Worm (Caenorhabditis elegans): ENCODE results near the gene mrpl-51.

The mrpl-51 gene

DNA sequence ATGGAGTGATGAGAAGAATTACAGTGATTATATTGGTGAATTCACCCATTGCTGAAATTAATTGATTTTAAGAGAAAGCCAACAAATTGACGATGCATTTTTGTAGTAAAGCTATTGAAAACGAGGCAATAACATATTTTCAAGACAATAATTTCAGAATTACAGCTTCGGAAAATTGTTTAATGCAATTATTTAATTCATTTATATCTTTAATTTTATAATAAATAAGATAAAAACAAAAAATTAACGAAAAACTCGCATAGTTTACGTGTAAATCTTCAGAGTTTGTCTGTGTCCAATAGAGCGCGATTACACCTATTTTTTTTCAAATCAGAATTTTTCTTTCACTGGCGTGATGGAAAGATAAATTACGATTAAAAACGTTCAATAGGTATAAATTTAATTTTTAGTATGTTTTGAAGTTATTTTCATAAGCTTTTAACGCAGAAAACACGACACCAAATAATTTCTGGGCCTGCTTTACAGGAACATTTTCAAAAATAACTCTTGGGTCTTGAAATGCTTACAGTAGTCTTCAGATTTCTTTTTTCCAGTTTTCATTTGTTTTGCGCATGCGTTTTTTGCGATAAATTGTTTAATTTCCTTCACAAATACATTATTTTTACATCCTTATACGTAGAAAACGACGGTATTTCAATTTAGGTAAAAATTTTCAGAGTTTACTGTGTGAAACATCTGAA, 47.1 kb downstream of the mrpl-51 start, which contains the start of gene tmed-1:
tmed-1 (minus strand) TSS at position 51 of the 701 bp plus-strand sequence.
- TF ChIP-seq F33H1.4 (GFP tag; IDR thresholded peaks at IDR 0.05) (peak; percentile 62), nfya-1 (tag; optimal IDR thresholded peaks at IDR 0.05; ENCODE audit: borderline replicate concordance, insufficient read depth) (no peak), nhr-80 (tag; optimal IDR thresholded peaks at IDR 0.05) (no peak), rcor-1 (GFP tag; IDR thresholded peaks at IDR 0.05) (no peak), madf-6 (GFP tag; IDR thresholded peaks at IDR 0.05) (peak; percentile 42; the same call in 1 of the 2 replicates), ceh-91 (GFP tag; IDR thresholded peaks at IDR 0.05) (0 out of 2 replicates have a peak, but pooled peaks have one; percentile 32), lsl-1 (GFP tag; optimal IDR thresholded peaks at IDR 0.05) (peak; percentile 66)

DNA sequence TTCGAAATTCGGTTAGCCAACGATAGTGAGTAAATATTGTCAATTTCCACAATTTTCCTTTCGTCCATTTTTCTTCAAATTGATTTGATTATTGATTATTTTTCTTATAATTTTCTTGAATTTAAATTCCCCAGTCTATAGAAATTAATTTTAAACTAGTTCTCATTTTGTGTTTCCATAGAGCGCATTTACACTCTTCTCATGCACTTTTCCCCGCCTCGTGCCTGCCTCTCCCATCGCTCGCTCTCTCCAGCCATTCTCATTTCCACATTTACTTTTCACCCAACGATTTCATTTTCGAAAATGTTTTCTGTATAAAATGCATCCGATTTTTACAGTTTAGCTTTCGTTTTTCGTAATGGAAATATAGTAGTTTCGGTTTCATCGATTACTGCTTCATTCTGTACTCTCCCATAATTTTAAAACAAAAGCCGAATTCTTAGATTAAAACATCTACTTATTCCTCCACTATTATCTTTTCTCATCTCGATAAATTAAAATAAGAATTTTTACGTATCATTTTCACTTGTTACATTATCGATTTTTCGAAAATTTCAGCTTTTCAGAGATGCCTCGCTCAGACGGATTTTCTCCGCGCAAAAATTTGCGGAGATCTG, 47.9 kb downstream of the mrpl-51 start, which contains the start of gene lex-1:
lex-1 (plus strand) TSS at position 567 of the 617 bp plus-strand sequence.
- TF ChIP-seq lin-54 (GFP tag; optimal IDR thresholded peaks at IDR 0.05) (peak; percentile 26), F33H1.4 (GFP tag; IDR thresholded peaks at IDR 0.05) (no peak), ekl-4 (GFP tag; IDR thresholded peaks at IDR 0.05) (no peak), snpc-3.4 (tag; optimal IDR thresholded peaks at IDR 0.05) (no peak), F39B2.1 (GFP tag; IDR thresholded peaks at IDR 0.05) (no peak), attf-5 (GFP tag; optimal IDR thresholded peaks at IDR 0.05) (peak; percentile 61), let-526 (GFP tag; IDR thresholded peaks at IDR 0.05) (no peak), K12H6.12 (tag; optimal IDR thresholded peaks at IDR 0.05) (no peak), die-1 (tag; optimal IDR thresholded peaks at IDR 0.05) (no peak), hrde-1 (tag; optimal IDR thresholded peaks at IDR 0.05; ENCODE audit: borderline replicate concordance) (no peak), rpc-1 (optimal IDR thresholded peaks at IDR 0.05) (no peak), rpc-1 (tag; optimal IDR thresholded peaks at IDR 0.05) (no peak), lin-35 (GFP tag; optimal IDR thresholded peaks at IDR 0.05) (peak in 1 of 3 experiments; percentile 21), mcd-1 (GFP tag; IDR thresholded peaks at IDR 0.05) (peak; percentile 71), mel-28 (tag; optimal IDR thresholded peaks at IDR 0.05; ENCODE audit: borderline replicate concordance) (no peak), D2030.7 (GFP tag; IDR thresholded peaks at IDR 0.05) (no peak), lin-26 (GFP tag; IDR thresholded peaks at IDR 0.05) (no peak)

DNA sequence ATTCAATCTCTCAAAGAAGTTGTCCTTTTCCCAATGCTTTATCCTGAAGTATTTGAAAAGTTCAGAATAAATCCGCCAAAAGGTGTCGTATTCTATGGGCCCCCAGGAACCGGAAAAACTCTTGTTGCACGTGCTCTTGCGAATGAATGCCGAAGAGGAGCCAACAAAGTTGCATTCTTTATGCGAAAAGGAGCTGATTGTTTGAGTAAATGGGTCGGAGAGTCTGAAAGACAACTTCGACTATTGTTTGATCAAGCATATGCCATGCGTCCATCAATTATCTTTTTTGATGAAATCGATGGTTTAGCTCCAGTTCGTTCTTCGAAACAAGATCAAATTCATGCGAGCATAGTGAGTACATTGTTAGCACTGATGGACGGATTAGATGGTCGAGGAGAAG, 49.7 kb downstream of the mrpl-51 start:
- TF ChIP-seq repo-1 (tag; optimal IDR thresholded peaks at IDR 0.05) (no peak), tbx-9 (tag; optimal IDR thresholded peaks at IDR 0.05; ENCODE audit: borderline replicate concordance) (no peak), F33H1.4 (GFP tag; IDR thresholded peaks at IDR 0.05) (no peak), atf-7 (tag; optimal IDR thresholded peaks at IDR 0.05) (no peak), let-607 (tag; optimal IDR thresholded peaks at IDR 0.05) (no peak), F52B5.7 (tag; optimal IDR thresholded peaks at IDR 0.05) (no peak), nfyb-1 (GFP tag; IDR thresholded peaks at IDR 0.05) (no peak), F49E8.2 (tag; optimal IDR thresholded peaks at IDR 0.05; ENCODE audit: insufficient read depth) (no peak), snpc-1.1 (tag; optimal IDR thresholded peaks at IDR 0.05; ENCODE audit: insufficient read depth) (no peak), zfh-2 (GFP tag; conservative IDR thresholded peaks at IDR 0.05) (no peak), ets-4 (GFP tag; optimal IDR thresholded peaks at IDR 0.05) (no peak), athp-1 (tag; optimal IDR thresholded peaks at IDR 0.05) (no peak), F39B2.1 (GFP tag; IDR thresholded peaks at IDR 0.05) (no peak)

All from whole organism, young adult.